Worm (Caenorhabditis elegans): ENCODE data around the gene Y67A10A.11.

- TF ChIP-seq mep-1 (tag; optimal IDR thresholded peaks at IDR 0.05): no peak
- no peak for TF ChIP-seq ztf-11 (tag; optimal IDR thresholded peaks at IDR 0.05)
- no peak for TF ChIP-seq nhr-237 (tag; optimal IDR thresholded peaks at IDR 0.05)
- no peak for TF ChIP-seq nhr-76 (tag; optimal IDR thresholded peaks at IDR 0.05)
- no peak for TF ChIP-seq unc-62 (GFP tag; optimal IDR thresholded peaks at IDR 0.05)
- TF ChIP-seq elt-3 (tag; optimal IDR thresholded peaks at IDR 0.05): no peak
- TF ChIP-seq pha-4 (tag; optimal IDR thresholded peaks at IDR 0.05): no peak
- TF ChIP-seq nhr-12 (tag; optimal IDR thresholded peaks at IDR 0.05): no peak
- no peak for TF ChIP-seq unc-39 (tag; optimal IDR thresholded peaks at IDR 0.05)
- no peak for TF ChIP-seq hlh-1 (tag; optimal IDR thresholded peaks at IDR 0.05)
- no peak for TF ChIP-seq nhr-28 (tag; optimal IDR thresholded peaks at IDR 0.05)
- TF ChIP-seq sptf-1 (tag; optimal IDR thresholded peaks at IDR 0.05): no peak
- no peak for TF ChIP-seq bed-3 (GFP tag; optimal IDR thresholded peaks at IDR 0.05)
- TF ChIP-seq drap-1 (GFP tag; optimal IDR thresholded peaks at IDR 0.05): no peak
These were observed 21.4 kb downstream of the Y67A10A.11 start, which contains the start of gene ssu-2 for ce11 chrIV:14361189-14361588.

Measured in whole organism, mixed stage, embryonic.